Worm (Caenorhabditis elegans): ENCODE measurements around the gene C53A5.2.

- TF ChIP-seq mab-5 (tag; optimal IDR thresholded peaks at IDR 0.05) (no peak), nhr-76 (tag; optimal IDR thresholded peaks at IDR 0.05) (no peak), nhr-12 (tag; optimal IDR thresholded peaks at IDR 0.05) (no peak), ceh-83 (GFP tag; optimal IDR thresholded peaks at IDR 0.05) (no peak), snpc-4 (tag; optimal IDR thresholded peaks at IDR 0.05) (no peak), lsy-2 (tag; optimal IDR thresholded peaks at IDR 0.05) (no peak), lin-13 (tag; optimal IDR thresholded peaks at IDR 0.05) (no peak), unc-62 (GFP tag; optimal IDR thresholded peaks at IDR 0.05) (no peak), flh-1 (GFP tag; optimal IDR thresholded peaks at IDR 0.05) (no peak), pha-4 (tag; optimal IDR thresholded peaks at IDR 0.05) (no peak), elt-3 (tag; optimal IDR thresholded peaks at IDR 0.05) (no peak), blmp-1 (tag; optimal IDR thresholded peaks at IDR 0.05) (no peak), ztf-11 (tag; optimal IDR thresholded peaks at IDR 0.05) (no peak)
These were observed 9.4 kb upstream of the C53A5.2 start for ce11 chrV:14532374-14532773.
